Fruit fly (Drosophila melanogaster): ENCODE measurements around the gene RagA-B.

The RagA-B gene

dm6 chr3R:8992928-8993579, 8.9 kb upstream of the RagA-B start, which contains the start of gene CG11975 (continued):
- TF ChIP-seq vvl (GFP tag; IDR thresholded peaks at IDR 0.05) (peak; percentile 61), hkb (optimal IDR thresholded peaks at IDR 0.05) (peak; percentile 77), hkb (GFP tag; IDR thresholded peaks at IDR 0.05) (no peak), Hey (tag; optimal IDR thresholded peaks at IDR 0.05) (no peak), CG10979 (tag; optimal IDR thresholded peaks at IDR 0.05) (peak; percentile 57), CG32767 (GFP tag; IDR thresholded peaks at IDR 0.05) (no peak), exex (tag; optimal IDR thresholded peaks at IDR 0.05) (no peak), Xbp1 (GFP tag; optimal IDR thresholded peaks at IDR 0.05) (peak; percentile 78), sob (GFP tag; IDR thresholded peaks at IDR 0.05) (peak; percentile 86), CG17568 (GFP tag; optimal IDR thresholded peaks at IDR 0.05) (no peak), CG17912 (GFP tag; optimal IDR thresholded peaks at IDR 0.05) (no peak), run (tag; optimal IDR thresholded peaks at IDR 0.05) (no peak), CG8388 (GFP tag; optimal IDR thresholded peaks at IDR 0.05) (peak; percentile 46), hb (GFP tag; IDR thresholded peaks at IDR 0.05; ENCODE audit: partially characterized antibody) (0 out of 3 replicates have a peak, but pooled peaks have one; percentile 11), CG9932 (GFP tag; IDR thresholded peaks at IDR 0.05) (peak; percentile 91), CG7372 (GFP tag; IDR thresholded peaks at IDR 0.05) (no peak), CG17361 (GFP tag; IDR thresholded peaks at IDR 0.05) (peak; percentile 80), CG9437 (GFP tag; optimal IDR thresholded peaks at IDR 0.05) (peak; percentile 31), Dll (GFP tag; IDR thresholded peaks at IDR 0.05; ENCODE audit: partially characterized antibody) (peak; percentile 82), CG2202 (tag; optimal IDR thresholded peaks at IDR 0.05) (no peak), maf-S (GFP tag; optimal IDR thresholded peaks at IDR 0.05) (peak; percentile 85), Dek (tag; optimal IDR thresholded peaks at IDR 0.05) (peak; percentile 57), stwl (tag; optimal IDR thresholded peaks at IDR 0.05) (peak; percentile 62), CG9817 (tag; optimal IDR thresholded peaks at IDR 0.05) (peak; percentile 72), CG17802 (tag; optimal IDR thresholded peaks at IDR 0.05) (peak; percentile 20), CG31388 (GFP tag; optimal IDR thresholded peaks at IDR 0.05) (peak; percentile 14), Meics (GFP tag; optimal IDR thresholded peaks at IDR 0.05) (peak; percentile 57), Camta (GFP tag; optimal IDR thresholded peaks at IDR 0.05) (peak; percentile 83), jigr1 (GFP tag; IDR thresholded peaks at IDR 0.05) (no peak), CG11093 (GFP tag; IDR thresholded peaks at IDR 0.05) (no peak), Atf3 (GFP tag; optimal IDR thresholded peaks at IDR 0.05) (peak; percentile 46), schlank (tag; optimal IDR thresholded peaks at IDR 0.05) (peak; percentile 37), CG15269 (tag; optimal IDR thresholded peaks at IDR 0.05) (no peak), PHDP (tag; optimal IDR thresholded peaks at IDR 0.05) (peak; percentile 70), CG4404 (GFP tag; IDR thresholded peaks at IDR 0.05) (peak; percentile 44; the same call in 1 of the 2 replicates), CG7357 (GFP tag; IDR thresholded peaks at IDR 0.05) (no peak), nmo (GFP tag; optimal IDR thresholded peaks at IDR 0.05) (peak; percentile 86), CG4730 (GFP tag; IDR thresholded peaks at IDR 0.05) (0 out of 2 replicates have a peak, but pooled peaks have one; percentile 24), CG3163 (GFP tag; optimal IDR thresholded peaks at IDR 0.05) (peak; percentile 73), sens-2 (GFP tag; IDR thresholded peaks at IDR 0.05) (peak; percentile 48; the same call in 1 of the 2 replicates), H2.0 (GFP tag; IDR thresholded peaks at IDR 0.05) (peak; percentile 34; the same call in 1 of the 2 replicates), pho (GFP tag; optimal IDR thresholded peaks at IDR 0.05) (peak; percentile 91), kah (GFP tag; optimal IDR thresholded peaks at IDR 0.05) (no peak), oc (tag; optimal IDR thresholded peaks at IDR 0.05) (no peak), sr (GFP tag; IDR thresholded peaks at IDR 0.05) (no peak), CG14710 (tag; optimal IDR thresholded peaks at IDR 0.05) (peak; percentile 81), Optix (GFP tag; IDR thresholded peaks at IDR 0.05) (peak; percentile 40; the same call in 1 of the 3 replicates), CG30403 (GFP tag; optimal IDR thresholded peaks at IDR 0.05) (peak; percentile 91), CG6683 (GFP tag; optimal IDR thresholded peaks at IDR 0.05) (peak; percentile 60), Six4 (GFP tag; optimal IDR thresholded peaks at IDR 0.05) (peak; percentile 67)
